Fruit fly (Drosophila melanogaster): Measurements from ENCODE around the gene kto.

kto gene

DNA sequence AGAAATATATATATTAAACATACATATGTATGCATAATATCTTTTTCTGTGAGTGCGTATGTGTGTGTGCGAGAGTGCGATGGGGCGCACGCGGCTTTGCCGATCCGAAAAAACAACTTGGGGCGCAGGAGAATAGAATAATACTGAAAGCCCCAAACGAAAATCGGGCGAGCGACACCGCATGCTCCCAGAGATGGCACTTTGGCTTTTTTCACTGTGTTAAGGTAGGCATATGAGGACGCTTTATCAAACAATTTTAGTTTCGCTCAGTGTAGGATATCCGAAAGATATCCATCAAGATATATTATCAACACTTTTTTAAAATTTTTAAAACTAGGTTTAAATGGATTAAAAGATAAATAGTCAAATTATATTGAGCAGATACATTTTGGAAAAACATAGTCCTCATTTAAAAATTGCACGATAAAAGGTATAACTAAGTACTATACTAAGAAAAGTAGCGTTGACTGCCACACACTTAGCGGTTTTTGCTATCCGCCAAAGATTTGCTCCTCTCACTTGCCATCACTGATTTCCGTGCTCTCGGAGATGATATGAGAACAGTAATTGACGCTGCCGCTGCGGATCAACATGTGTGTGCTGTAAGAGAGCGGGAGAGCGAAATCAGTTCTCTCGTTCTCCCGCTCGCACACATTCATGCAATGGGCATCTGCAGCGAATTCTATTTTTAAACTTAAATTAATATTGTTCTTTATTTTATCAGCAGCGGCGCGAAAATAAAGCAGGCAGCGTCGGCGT is 45.3 kb upstream of the kto start (continued):
- no peak for TF ChIP-seq Dll (GFP tag; IDR thresholded peaks at IDR 0.05; ENCODE audit: partially characterized antibody)
- peak; percentile 62 for TF ChIP-seq D19A (tag; optimal IDR thresholded peaks at IDR 0.05)
- no peak for TF ChIP-seq CG17612 (GFP tag; IDR thresholded peaks at IDR 0.05)
- peak; percentile 75 for TF ChIP-seq CG10209 (GFP tag; optimal IDR thresholded peaks at IDR 0.05)
- no peak; the same call in 1 of the 2 replicates for TF ChIP-seq Ravus (GFP tag; IDR thresholded peaks at IDR 0.05)
- TF ChIP-seq Scr (GFP tag; IDR thresholded peaks at IDR 0.05; ENCODE audit: partially characterized antibody) = no peak
- peak; percentile 33; the same call in 1 of the 3 replicates for TF ChIP-seq Aef1 (GFP tag; IDR thresholded peaks at IDR 0.05)
- TF ChIP-seq Gug (GFP tag; IDR thresholded peaks at IDR 0.05) = peak; percentile 35; the same call in 1 of the 4 replicates
- peak; percentile 22 for TF ChIP-seq CG1233 (GFP tag; optimal IDR thresholded peaks at IDR 0.05)
- peak; percentile 57 for TF ChIP-seq HLH54F (GFP tag; optimal IDR thresholded peaks at IDR 0.05)
- no peak for TF ChIP-seq CG6175 (GFP tag; IDR thresholded peaks at IDR 0.05)
- no peak for TF ChIP-seq Sin3A (optimal IDR thresholded peaks at IDR 0.05)
- TF ChIP-seq Dref (GFP tag; IDR thresholded peaks at IDR 0.05) = no peak
- peak; percentile 46; the same call in 1 of the 3 replicates for TF ChIP-seq CG6791 (GFP tag; IDR thresholded peaks at IDR 0.05; ENCODE audit: partially characterized antibody)
- TF ChIP-seq Hmr (GFP tag; optimal IDR thresholded peaks at IDR 0.05) = peak; percentile 73
- peak; percentile 80 for TF ChIP-seq grau (tag; optimal IDR thresholded peaks at IDR 0.05)
- no peak for TF ChIP-seq onecut (GFP tag; IDR thresholded peaks at IDR 0.05)
- no peak for TF ChIP-seq Mrtf (GFP tag; IDR thresholded peaks at IDR 0.05)
- peak; percentile 54 for TF ChIP-seq CG17359 (tag; optimal IDR thresholded peaks at IDR 0.05)
- TF ChIP-seq maf-S (GFP tag; optimal IDR thresholded peaks at IDR 0.05) = peak; percentile 44
- no peak for TF ChIP-seq CG16813 (GFP tag; IDR thresholded peaks at IDR 0.05; ENCODE audit: partially characterized antibody)
- TF ChIP-seq NFAT (GFP tag; IDR thresholded peaks at IDR 0.05) = peak; percentile 29; the same call in 1 of the 2 replicates
- TF ChIP-seq bab2 (GFP tag; optimal IDR thresholded peaks at IDR 0.05) = peak; percentile 32
- no peak for TF ChIP-seq sim (GFP tag; IDR thresholded peaks at IDR 0.05)
- no peak; the same call in 1 of the 3 replicates for TF ChIP-seq ken (GFP tag; IDR thresholded peaks at IDR 0.05)
- TF ChIP-seq ERR (GFP tag; optimal IDR thresholded peaks at IDR 0.05) = no peak
- TF ChIP-seq ab (GFP tag; optimal IDR thresholded peaks at IDR 0.05) = peak; percentile 15
- TF ChIP-seq Opbp (GFP tag; IDR thresholded peaks at IDR 0.05; ENCODE audit: partially characterized antibody) = peak; percentile 42; the same call in 1 of the 3 replicates
- TF ChIP-seq Hey (tag; optimal IDR thresholded peaks at IDR 0.05) = no peak
- TF ChIP-seq Drgx (GFP tag; IDR thresholded peaks at IDR 0.05) = peak; percentile 36; the same call in 1 of the 2 replicates
- no peak for TF ChIP-seq C15 (GFP tag; IDR thresholded peaks at IDR 0.05)
- no peak for TF ChIP-seq YL-1 (GFP tag; optimal IDR thresholded peaks at IDR 0.05)
- no peak for TF ChIP-seq MTF-1 (GFP tag; optimal IDR thresholded peaks at IDR 0.05; ENCODE audit: borderline replicate concordance)
- TF ChIP-seq Usf (GFP tag; optimal IDR thresholded peaks at IDR 0.05) = peak; percentile 73
- TF ChIP-seq CG8388 (GFP tag; optimal IDR thresholded peaks at IDR 0.05) = peak; percentile 47
- no peak for TF ChIP-seq CG8478 (optimal IDR thresholded peaks at IDR 0.05)
- TF ChIP-seq ranshi (GFP tag; IDR thresholded peaks at IDR 0.05) = no peak
- peak; percentile 17 for TF ChIP-seq Deaf1 (tag; optimal IDR thresholded peaks at IDR 0.05)
- no peak for TF ChIP-seq gsb (GFP tag; IDR thresholded peaks at IDR 0.05)
- TF ChIP-seq CG4707 (GFP tag; optimal IDR thresholded peaks at IDR 0.05) = no peak
- no peak for TF ChIP-seq CG17568 (GFP tag; optimal IDR thresholded peaks at IDR 0.05)
- TF ChIP-seq CG34422 (GFP tag; IDR thresholded peaks at IDR 0.05) = peak; percentile 54; the same call in 1 of the 3 replicates
- peak; percentile 45 for TF ChIP-seq ATbp (GFP tag; optimal IDR thresholded peaks at IDR 0.05)
- TF ChIP-seq CG1602 (GFP tag; optimal IDR thresholded peaks at IDR 0.05) = peak; percentile 46
- TF ChIP-seq ap (GFP tag; IDR thresholded peaks at IDR 0.05) = no peak
- TF ChIP-seq CG17802 (tag; optimal IDR thresholded peaks at IDR 0.05) = peak; percentile 33
- TF ChIP-seq Asciz (GFP tag; optimal IDR thresholded peaks at IDR 0.05) = no peak
- TF ChIP-seq HmgD (GFP tag; optimal IDR thresholded peaks at IDR 0.05) = no peak
- 0 out of 2 replicates have a peak, but pooled peaks have one; percentile 24 for TF ChIP-seq CG32767 (GFP tag; IDR thresholded peaks at IDR 0.05)
- no peak for TF ChIP-seq pb (GFP tag; optimal IDR thresholded peaks at IDR 0.05)

Measured in whole organism, embryonic.